Fruit fly (Drosophila melanogaster) whole organism, embryonic: ENCODE results near the gene Cchl.

Experiments
- B-H2 ChIP-seq: fragments of 200-800 bp; sonication (Bioruptor generic); optimal IDR thresholded peaks from 2 replicates; lab custom pipeline; 2018; ENCODE audit warnings: missing biosample characterization, mild to moderate bottlenecking, missing genetic modification characterization
- BEAF-32 ChIP-seq: fragments of 200-800 bp; sonication (Bioruptor generic); optimal IDR thresholded peaks from 3 replicates; lab custom pipeline; 2017; ENCODE audit warnings: missing biosample characterization, missing genetic modification characterization, mild to moderate bottlenecking, moderate library complexity, missing genetic modification reagents
- CG10267 ChIP-seq: fragments of 200-800 bp; sonication (Bioruptor generic); optimal IDR thresholded peaks from 2 replicates; lab custom pipeline; 2018; ENCODE audit warnings: missing biosample characterization, mild to moderate bottlenecking, missing genetic modification characterization, moderate library complexity
- CG17361 ChIP-seq: fragments of 200-800 bp; sonication (Bioruptor generic); IDR thresholded peaks from 3 replicates; pipeline ENCODE4 v1.3.6; 2022; ENCODE audit warnings: missing biosample characterization, missing genetic modification characterization
- CG17912 ChIP-seq: fragments of 200-800 bp; sonication (Bioruptor generic); optimal IDR thresholded peaks from 2 replicates; lab custom pipeline; 2018; ENCODE audit warnings: missing biosample characterization, mild to moderate bottlenecking, missing genetic modification characterization
- CG18262 ChIP-seq: fragments of 200-800 bp; optimal IDR thresholded peaks from 3 replicates; lab custom pipeline; 2019; ENCODE audit warnings: missing biosample characterization, mild to moderate bottlenecking, missing genetic modification characterization, moderate library complexity
- CG2116 ChIP-seq: fragments of 200-800 bp; sonication (Bioruptor generic); optimal IDR thresholded peaks from 3 replicates; lab custom pipeline; 2018; ENCODE audit warnings: missing biosample characterization, mild to moderate bottlenecking, missing genetic modification characterization
- CG6654 ChIP-seq: fragments of 200-800 bp; sonication (Bioruptor generic); optimal IDR thresholded peaks from 2 replicates; lab custom pipeline; 2017; ENCODE audit warnings: missing biosample characterization, mild to moderate bottlenecking, missing genetic modification characterization
- CG6791 ChIP-seq: fragments of 200-800 bp; sonication (Bioruptor generic); IDR thresholded peaks from 3 replicates; pipeline ENCODE4 v1.3.6; 2022; ENCODE audit warnings: missing biosample characterization, missing genetic modification characterization; ENCODE audit not compliant: partially characterized antibody
- CG8478 ChIP-seq: fragments of >200 bp; optimal IDR thresholded peaks from 2 replicates; lab custom pipeline; 2018
- Deaf1 ChIP-seq: fragments of 200-800 bp; optimal IDR thresholded peaks from 3 replicates; lab custom pipeline; 2019; ENCODE audit warnings: missing biosample characterization, mild to moderate bottlenecking, missing genetic modification characterization, moderate library complexity
- Dek ChIP-seq: fragments of 200-800 bp; sonication (Bioruptor generic); optimal IDR thresholded peaks from 3 replicates; lab custom pipeline; 2019; ENCODE audit warnings: missing biosample characterization, mild to moderate bottlenecking, missing genetic modification characterization, moderate library complexity
- Dip3 ChIP-seq: fragments of 200-800 bp; sonication (Bioruptor generic); optimal IDR thresholded peaks from 3 replicates; lab custom pipeline; 2016; ENCODE audit warnings: missing biosample characterization, missing genetic modification characterization
- GATAe ChIP-seq: fragments of 200-800 bp; sonication (Bioruptor generic); conservative IDR thresholded peaks from 2 replicates; pipeline ENCODE4 v1.3.6; 2022; ENCODE audit warnings: missing biosample characterization, missing genetic modification characterization
- H2.0 ChIP-seq: fragments of 200-800 bp; sonication (Bioruptor generic); IDR thresholded peaks from 2 replicates; pipeline ENCODE4 v1.3.6; 2022; ENCODE audit warnings: missing biosample characterization, missing genetic modification characterization
- Hr3 ChIP-seq: fragments of 200-800 bp; sonication (Bioruptor generic); optimal IDR thresholded peaks from 3 replicates; lab custom pipeline; 2016; ENCODE audit warnings: missing biosample characterization, missing genetic modification characterization
- Meics ChIP-seq: fragments of 200-800 bp; sonication (Bioruptor generic); optimal IDR thresholded peaks from 2 replicates; lab custom pipeline; 2017; ENCODE audit warnings: missing biosample characterization, mild to moderate bottlenecking, missing genetic modification characterization
- Oaz ChIP-seq: fragments of 200-800 bp; sonication (Bioruptor generic); IDR thresholded peaks from 2 replicates; pipeline ENCODE4 v1.3.6; 2022; ENCODE audit warnings: missing biosample characterization, missing genetic modification characterization
- Tbp ChIP-seq: fragments of >200 bp; optimal IDR thresholded peaks from 2 replicates; lab custom pipeline; 2018; ENCODE audit warnings: missing biosample characterization, missing genetic modification characterization
- abd-A ChIP-seq: fragments of 200-800 bp; sonication (Bioruptor generic); optimal IDR thresholded peaks from 3 replicates; lab custom pipeline; 2019; ENCODE audit warnings: missing biosample characterization, mild to moderate bottlenecking, missing genetic modification characterization, moderate library complexity
- ac ChIP-seq: fragments of 200-800 bp; sonication (Bioruptor generic); optimal IDR thresholded peaks from 3 replicates; lab custom pipeline; 2017; ENCODE audit warnings: missing biosample characterization, mild to moderate bottlenecking, missing genetic modification characterization
- amos ChIP-seq: fragments of 200-800 bp; sonication (Bioruptor generic); IDR thresholded peaks from 2 replicates; pipeline ENCODE4 v1.3.6; 2022; ENCODE audit warnings: missing biosample characterization, missing genetic modification characterization; ENCODE audit not compliant: partially characterized antibody
- chif ChIP-seq, 2 experiments: fragments of 200-800 bp; sonication (Bioruptor generic); optimal IDR thresholded peaks; 3 replicates each; lab custom pipeline; 2016; ENCODE audit warnings: missing biosample characterization in 2 of 2, missing genetic modification characterization in 2 of 2
- croc ChIP-seq: fragments of 200-800 bp; sonication (Bioruptor generic); conservative IDR thresholded peaks from 3 replicates; pipeline ENCODE4 v1.3.6; 2022; ENCODE audit warnings: missing biosample characterization, missing genetic modification characterization
- crp ChIP-seq, 2 experiments: fragments of 200-800 bp; sonication (Bioruptor generic); optimal IDR thresholded peaks; 2 replicates in 1 of 2; 3 replicates in 1 of 2; lab custom pipeline; 2017; ENCODE audit warnings: missing biosample characterization in 2 of 2, missing genetic modification characterization in 2 of 2, mild to moderate bottlenecking in 1 of 2, moderate library complexity in 1 of 2
- da ChIP-seq: fragments of 200-800 bp; sonication (Bioruptor generic); optimal IDR thresholded peaks from 2 replicates; lab custom pipeline; 2016; ENCODE audit warnings: missing biosample characterization, missing genetic modification characterization
- eve ChIP-seq, 2 experiments: fragments of >200 bp; optimal IDR thresholded peaks; 2 replicates each; lab custom pipeline; 2017; ENCODE audit warnings: missing biosample characterization in 2 of 2, missing genetic modification characterization in 2 of 2
- grn ChIP-seq: fragments of 200-800 bp; sonication (Bioruptor generic); optimal IDR thresholded peaks from 3 replicates; lab custom pipeline; 2017; ENCODE audit warnings: missing biosample characterization, missing genetic modification characterization
- h ChIP-seq: fragments of >200 bp; optimal IDR thresholded peaks from 2 replicates; lab custom pipeline; 2017
- hb ChIP-seq: fragments of 200-800 bp; sonication (Bioruptor generic); IDR thresholded peaks from 3 replicates; pipeline ENCODE4 v1.3.6; 2022; ENCODE audit warnings: missing biosample characterization, missing genetic modification characterization; ENCODE audit not compliant: partially characterized antibody
- hbn ChIP-seq: fragments of 200-800 bp; sonication (Bioruptor generic); IDR thresholded peaks from 2 replicates; pipeline ENCODE4 v1.3.6; 2022; ENCODE audit warnings: missing biosample characterization, missing genetic modification characterization; ENCODE audit not compliant: partially characterized antibody
- jumu ChIP-seq: fragments of 200-800 bp; sonication (Bioruptor generic); optimal IDR thresholded peaks from 3 replicates; lab custom pipeline; 2016; ENCODE audit warnings: missing biosample characterization, missing genetic modification characterization
- kah ChIP-seq: fragments of 200-800 bp; sonication (Bioruptor generic); optimal IDR thresholded peaks from 2 replicates; lab custom pipeline; 2018; ENCODE audit warnings: missing biosample characterization, mild to moderate bottlenecking, missing genetic modification characterization
- lbe ChIP-seq: fragments of 200-800 bp; sonication (Bioruptor generic); optimal IDR thresholded peaks from 2 replicates; lab custom pipeline; 2016; ENCODE audit warnings: missing biosample characterization, mild to moderate bottlenecking, missing genetic modification characterization
- org-1 ChIP-seq: fragments of 200-800 bp; sonication (Bioruptor generic); optimal IDR thresholded peaks from 2 replicates; lab custom pipeline; 2017; ENCODE audit warnings: missing biosample characterization, missing genetic modification characterization
- psq ChIP-seq: fragments of 200-800 bp; sonication (Bioruptor generic); optimal IDR thresholded peaks from 2 replicates; lab custom pipeline; 2017; ENCODE audit warnings: missing biosample characterization, missing genetic modification characterization
- schlank ChIP-seq: fragments of 200-800 bp; sonication (Bioruptor generic); optimal IDR thresholded peaks from 2 replicates; lab custom pipeline; 2018; ENCODE audit warnings: missing biosample characterization, mild to moderate bottlenecking, missing genetic modification characterization
- seq ChIP-seq: fragments of 200-800 bp; sonication (Bioruptor generic); IDR thresholded peaks from 2 replicates; pipeline ENCODE4 v1.3.6; 2022; ENCODE audit warnings: missing biosample characterization, missing genetic modification characterization
- shn ChIP-seq: fragments of 200-800 bp; sonication (Bioruptor generic); optimal IDR thresholded peaks from 3 replicates; lab custom pipeline; 2016; ENCODE audit warnings: missing biosample characterization, missing genetic modification characterization
- sisA ChIP-seq: fragments of 200-800 bp; sonication (Bioruptor generic); IDR thresholded peaks from 2 replicates; pipeline ENCODE4 v1.3.6; 2022; ENCODE audit warnings: missing biosample characterization, missing genetic modification characterization
- slou ChIP-seq: fragments of 200-800 bp; sonication (Bioruptor generic); optimal IDR thresholded peaks from 3 replicates; lab custom pipeline; 2016; ENCODE audit warnings: missing biosample characterization, missing genetic modification characterization
- sug ChIP-seq: fragments of 200-800 bp; optimal IDR thresholded peaks from 2 replicates; lab custom pipeline; 2019; ENCODE audit warnings: missing biosample characterization, mild to moderate bottlenecking, missing genetic modification characterization, moderate library complexity
- toy ChIP-seq: fragments of 200-800 bp; sonication (Bioruptor generic); IDR thresholded peaks from 2 replicates; pipeline ENCODE4 v1.3.6; 2022; ENCODE audit warnings: missing biosample characterization, missing genetic modification characterization
- tup ChIP-seq: fragments of 200-800 bp; sonication (Bioruptor generic); optimal IDR thresholded peaks from 2 replicates; lab custom pipeline; 2016; ENCODE audit warnings: missing biosample characterization, mild to moderate bottlenecking, missing genetic modification characterization, moderate library complexity
- vnd ChIP-seq: fragments of 200-800 bp; sonication (Bioruptor generic); IDR thresholded peaks from 3 replicates; pipeline ENCODE4 v1.3.6; 2022; ENCODE audit warnings: missing biosample characterization, missing genetic modification characterization; ENCODE audit not compliant: partially characterized antibody
- wek ChIP-seq: fragments of 200-800 bp; sonication (Bioruptor generic); optimal IDR thresholded peaks from 3 replicates; lab custom pipeline; 2018; ENCODE audit warnings: missing biosample characterization, mild to moderate bottlenecking, missing genetic modification characterization, moderate library complexity
- zen ChIP-seq: fragments of 200-800 bp; sonication (Bioruptor generic); optimal IDR thresholded peaks from 3 replicates; lab custom pipeline; 2018; ENCODE audit warnings: missing biosample characterization, mild to moderate bottlenecking, missing genetic modification characterization, moderate library complexity
- zen2 ChIP-seq: fragments of 200-800 bp; sonication (Bioruptor generic); IDR thresholded peaks from 3 replicates; pipeline ENCODE4 v1.3.6; 2022; ENCODE audit warnings: missing biosample characterization, missing genetic modification characterization; ENCODE audit not compliant: partially characterized antibody
- zf30C ChIP-seq: fragments of 200-800 bp; sonication (Bioruptor generic); optimal IDR thresholded peaks from 3 replicates; lab custom pipeline; 2018; ENCODE audit warnings: missing biosample characterization, mild to moderate bottlenecking, missing genetic modification characterization

The Cchl gene

dm6 chr3R:22025320-22025719 is 2.0 kb downstream of the Cchl start, which contains the start of gene CG6028 (continued):
- TF ChIP-seq ac (no peak), da (GFP tag; lab: Kevin White, UChicago) (no peak), hb (no peak), lbe (peak; percentile 19), zen (tag; lab: Kevin White, UChicago) (peak; percentile 28), toy (GFP tag; lab: Robert Waterston, UW) (no peak), hbn (no peak), zf30C (GFP tag; lab: Kevin White, UChicago) (no peak), croc (GFP tag; lab: Robert Waterston, UW) (no peak), chif (GFP tag; optimal IDR thresholded peaks at IDR 0.05; lab: Kevin White, UChicago) (no peak), vnd (GFP tag; lab: Robert Waterston, UW) (no peak), tup (GFP tag; lab: Kevin White, UChicago) (no peak)
- TF ChIP-seq, all 482 proteins: peak for 118

DNA sequence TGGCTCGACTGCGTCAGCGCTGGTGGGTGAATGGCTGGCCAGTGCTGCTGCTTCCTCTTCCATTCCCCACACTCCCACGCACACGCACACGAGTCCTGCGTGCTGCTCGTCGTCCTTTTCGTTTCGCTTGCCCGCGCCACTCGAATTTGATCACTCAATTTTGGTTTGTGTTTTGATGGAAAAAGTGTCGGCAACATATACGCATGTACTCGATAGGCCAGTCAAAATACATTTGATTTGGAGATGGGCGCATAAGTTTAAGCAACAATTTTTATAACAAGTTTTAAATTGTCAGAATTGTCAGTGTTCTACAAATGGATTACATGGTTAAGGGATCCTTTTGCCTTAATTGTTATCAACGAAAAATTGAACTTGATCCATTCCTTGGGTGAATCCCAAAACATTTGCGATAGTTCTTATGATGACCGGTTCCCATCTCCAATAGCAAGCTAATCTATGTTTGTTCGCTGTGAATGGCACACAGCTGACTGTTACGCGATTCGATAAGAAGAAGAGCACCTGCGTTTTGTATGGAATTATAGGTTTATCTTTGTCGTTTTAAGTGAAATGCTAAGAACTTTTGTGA is 4.1 kb downstream of the Cchl start, which contains the start of the genes Mitofilin and mRpL35:
Gene Mitofilin, minus strand, starts transcription at position 295 of the 586 bp plus-strand sequence.
Gene mRpL35, plus strand, starts transcription at position 487 of the 586 bp plus-strand sequence.
- no peak for TF ChIP-seq CG8478 (lab: Kevin White, UChicago)
- TF ChIP-seq H2.0 (GFP tag; lab: Robert Waterston, UW): peak; percentile 27; the same call in 1 of the 2 replicates
- peak; percentile 40 for TF ChIP-seq Deaf1 (tag; lab: Kevin White, UChicago)
- no peak for TF ChIP-seq h (lab: Kevin White, UChicago)
- TF ChIP-seq GATAe: peak; percentile 47; the same call in 1 of the 2 replicates
- TF ChIP-seq hbn: peak; percentile 45
- peak; percentile 48 for TF ChIP-seq grn
- TF ChIP-seq Tbp (GFP tag; lab: Kevin White, UChicago): no peak
- TF ChIP-seq psq (GFP tag; lab: Kevin White, UChicago): no peak
- peak; percentile 36 for TF ChIP-seq B-H2
- TF ChIP-seq zf30C (GFP tag; lab: Kevin White, UChicago): no peak
- peak; percentile 41 for TF ChIP-seq CG18262 (tag; lab: Kevin White, UChicago)
- peak; percentile 60 for TF ChIP-seq jumu
- TF ChIP-seq Oaz (GFP tag; lab: Robert Waterston, UW): no peak
- TF ChIP-seq CG6654 (GFP tag; lab: Kevin White, UChicago): no peak
- TF ChIP-seq eve (GFP tag; optimal IDR thresholded peaks at IDR 0.05; lab: Kevin White, UChicago): no peak
- peak; percentile 89 for TF ChIP-seq BEAF-32
- TF ChIP-seq sisA (GFP tag; lab: Robert Waterston, UW): no peak
- no peak for TF ChIP-seq seq (GFP tag; lab: Robert Waterston, UW)
- TF ChIP-seq shn (GFP tag; lab: Kevin White, UChicago): peak; percentile 47
- TF ChIP-seq Dek (tag; lab: Kevin White, UChicago): peak; percentile 21
- peak; percentile 68; the same call in 2 of the 3 replicates for TF ChIP-seq CG17361 (GFP tag; lab: Robert Waterston, UW)
- TF ChIP-seq schlank (tag; lab: Kevin White, UChicago): no peak
- peak; percentile 22; the same call in 2 of the 3 replicates for TF ChIP-seq CG6791
- TF ChIP-seq CG17912 (GFP tag; lab: Kevin White, UChicago): no peak
- peak; percentile 28 for TF ChIP-seq Meics
- peak; percentile 9 for TF ChIP-seq Hr3 (GFP tag; lab: Kevin White, UChicago)
- TF ChIP-seq wek (GFP tag; lab: Kevin White, UChicago): no peak
- no peak for TF ChIP-seq abd-A (tag; lab: Kevin White, UChicago)
- TF ChIP-seq org-1 (GFP tag; lab: Kevin White, UChicago): no peak
- TF ChIP-seq CG2116 (GFP tag; lab: Kevin White, UChicago): peak; percentile 43
- no peak for TF ChIP-seq kah (GFP tag; lab: Kevin White, UChicago)
- peak; percentile 21 for TF ChIP-seq slou (GFP tag; lab: Kevin White, UChicago)
- peak; percentile 47 to 93 for TF ChIP-seq crp (GFP tag; optimal IDR thresholded peaks at IDR 0.05; lab: Kevin White, UChicago)
- TF ChIP-seq Dip3 (GFP tag; lab: Kevin White, UChicago): peak; percentile 62
- peak; percentile 36 for TF ChIP-seq CG10267 (tag; lab: Kevin White, UChicago)
- TF ChIP-seq zen2 (GFP tag; lab: Robert Waterston, UW): peak; percentile 44; the same call in 1 of the 3 replicates
- TF ChIP-seq amos: peak; percentile 66
- TF ChIP-seq sug (tag; lab: Kevin White, UChicago): peak; percentile 31
